Fruit fly (Drosophila melanogaster): ENCODE measurements around the gene CG13737.
A peak's percentile ranks its signal among the peaks of the same experiment; 100 is the strongest.

CG13737 gene

DNA sequence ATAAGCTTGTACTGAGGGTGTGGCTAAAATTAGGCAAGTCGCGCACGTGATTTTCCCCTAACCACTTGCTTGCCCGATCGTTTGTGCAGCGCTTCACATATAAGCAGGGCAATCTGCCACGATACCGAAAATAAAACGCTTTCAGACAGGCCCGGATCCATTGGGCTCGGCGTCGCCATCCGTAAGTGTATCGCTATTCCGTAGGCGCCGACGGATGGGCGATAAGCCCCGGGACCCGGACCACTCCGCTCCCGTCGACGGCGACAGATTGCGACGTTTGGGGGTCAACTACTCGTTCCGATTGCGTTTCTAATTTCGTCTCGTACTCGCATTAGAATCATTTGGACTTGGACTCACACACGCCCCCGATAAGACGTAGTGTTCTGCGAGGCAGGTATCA, 16.4 kb upstream of the CG13737 start (continued):
- TF ChIP-seq bowl (GFP tag; IDR thresholded peaks at IDR 0.05) (peak; percentile 84), CG16863 (GFP tag; optimal IDR thresholded peaks at IDR 0.05) (peak; percentile 86), otp (GFP tag; IDR thresholded peaks at IDR 0.05) (peak; percentile 95), Chrac-16 (GFP tag; optimal IDR thresholded peaks at IDR 0.05) (peak; percentile 84), Dad (GFP tag; optimal IDR thresholded peaks at IDR 0.05) (peak; percentile 88), emc (GFP tag; optimal IDR thresholded peaks at IDR 0.05) (no peak), pros (GFP tag; optimal IDR thresholded peaks at IDR 0.05) (no peak), CG6683 (GFP tag; optimal IDR thresholded peaks at IDR 0.05) (no peak), seq (GFP tag; IDR thresholded peaks at IDR 0.05) (peak; percentile 89), eyg (GFP tag; optimal IDR thresholded peaks at IDR 0.05) (no peak), CG13287 (GFP tag; IDR thresholded peaks at IDR 0.05; ENCODE audit: partially characterized antibody) (peak; percentile 25; the same call in 1 of the 2 replicates), B-H1 (GFP tag; IDR thresholded peaks at IDR 0.05) (peak; percentile 61), insv (GFP tag; optimal IDR thresholded peaks at IDR 0.05) (no peak), CG31224 (GFP tag; IDR thresholded peaks at IDR 0.05) (peak; percentile 72), ewg (GFP tag; optimal IDR thresholded peaks at IDR 0.05) (peak; percentile 69), mld (GFP tag; IDR thresholded peaks at IDR 0.05; ENCODE audit: partially characterized antibody) (0 out of 3 replicates have a peak, but pooled peaks have one; percentile 31), C15 (GFP tag; IDR thresholded peaks at IDR 0.05) (peak; percentile 66; the same call in 1 of the 3 replicates), Hand (GFP tag; optimal IDR thresholded peaks at IDR 0.05) (peak; percentile 55), jigr1 (GFP tag; IDR thresholded peaks at IDR 0.05) (no peak), wor (GFP tag; IDR thresholded peaks at IDR 0.05) (peak; percentile 61), CG3407 (GFP tag; optimal IDR thresholded peaks at IDR 0.05) (peak; percentile 54), CG6654 (GFP tag; optimal IDR thresholded peaks at IDR 0.05) (no peak), CG11398 (GFP tag; optimal IDR thresholded peaks at IDR 0.05) (peak; percentile 69), CG15073 (GFP tag; optimal IDR thresholded peaks at IDR 0.05) (peak; percentile 43), CG17612 (GFP tag; IDR thresholded peaks at IDR 0.05) (peak; percentile 83), CG12744 (GFP tag; optimal IDR thresholded peaks at IDR 0.05) (peak; percentile 86), CG2199 (GFP tag; IDR thresholded peaks at IDR 0.05) (no peak), CG13894 (tag; optimal IDR thresholded peaks at IDR 0.05) (no peak), lbe (GFP tag; optimal IDR thresholded peaks at IDR 0.05) (no peak), inv (GFP tag; IDR thresholded peaks at IDR 0.05; ENCODE audit: partially characterized antibody) (peak; percentile 71), MTF-1 (GFP tag; optimal IDR thresholded peaks at IDR 0.05; ENCODE audit: borderline replicate concordance) (no peak), CG12071 (GFP tag; optimal IDR thresholded peaks at IDR 0.05) (no peak), Spps (tag; optimal IDR thresholded peaks at IDR 0.05) (no peak), CG18476 (GFP tag; optimal IDR thresholded peaks at IDR 0.05) (no peak), Scr (GFP tag; IDR thresholded peaks at IDR 0.05; ENCODE audit: partially characterized antibody) (peak; percentile 48), Med (GFP tag) (peak; percentile 99), jing (GFP tag; optimal IDR thresholded peaks at IDR 0.05) (peak; percentile 73), CG18599 (GFP tag; optimal IDR thresholded peaks at IDR 0.05) (no peak), CG17829 (tag; optimal IDR thresholded peaks at IDR 0.05) (peak; percentile 59), NK7.1 (GFP tag; optimal IDR thresholded peaks at IDR 0.05) (no peak), crc (GFP tag; optimal IDR thresholded peaks at IDR 0.05) (peak; percentile 58), Ets97D (GFP tag; optimal IDR thresholded peaks at IDR 0.05) (peak; percentile 58), BtbVII (GFP tag; optimal IDR thresholded peaks at IDR 0.05) (no peak), Oaz (GFP tag; IDR thresholded peaks at IDR 0.05) (peak; percentile 84), crp (GFP tag; optimal IDR thresholded peaks at IDR 0.05) (peak in 1 of 2 experiments; percentile 27), Poxn (GFP tag; IDR thresholded peaks at IDR 0.05) (peak; percentile 69; the same call in 1 of the 2 replicates), CG1647 (GFP tag; optimal IDR thresholded peaks at IDR 0.05) (peak; percentile 4), sisA (GFP tag; IDR thresholded peaks at IDR 0.05) (no peak; the same call in 1 of the 2 replicates), Mes4 (GFP tag; optimal IDR thresholded peaks at IDR 0.05) (peak; percentile 73), Bteb2 (GFP tag; optimal IDR thresholded peaks at IDR 0.05) (peak; percentile 67), oc (tag; optimal IDR thresholded peaks at IDR 0.05) (peak; percentile 62)
